Fruit fly (Drosophila melanogaster): ENCODE data around the gene wntD.

DNA sequence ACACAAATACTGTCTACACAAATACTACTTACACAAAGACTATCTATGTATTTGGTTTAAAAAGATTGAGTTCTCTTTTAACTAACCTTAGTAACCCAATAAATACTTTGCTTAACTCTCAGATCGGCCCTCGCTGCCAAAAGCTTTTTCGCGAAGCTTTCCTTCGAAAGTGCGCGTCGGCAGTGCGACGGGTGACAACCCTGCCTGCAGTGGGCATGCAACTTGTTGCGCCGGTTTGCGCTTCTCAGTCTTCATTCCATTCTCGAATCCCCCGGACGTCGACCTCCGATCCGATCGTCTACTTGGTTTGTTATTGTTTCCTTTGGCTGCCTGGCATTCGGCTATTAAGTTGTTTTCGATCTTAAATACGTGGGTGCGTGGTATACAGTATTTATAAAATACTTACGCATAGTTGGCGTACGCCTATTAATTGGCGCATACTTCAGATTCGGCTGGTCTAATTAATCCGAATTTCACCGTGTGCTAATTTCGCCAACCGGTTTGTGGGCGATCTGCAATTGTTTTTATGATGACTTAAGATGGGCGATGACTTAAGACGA is 32.8 kb downstream of the wntD start, which contains the start of gene CG11686:
- no peak for TF ChIP-seq usp (GFP tag; optimal IDR thresholded peaks at IDR 0.05)
- no peak for TF ChIP-seq pan (optimal IDR thresholded peaks at IDR 0.05)
- TF ChIP-seq Dll (optimal IDR thresholded peaks at IDR 0.05): no peak
- no peak for TF ChIP-seq psq (optimal IDR thresholded peaks at IDR 0.05)
- no peak for TF ChIP-seq CG8478 (optimal IDR thresholded peaks at IDR 0.05)
- no peak for TF ChIP-seq EcR (GFP tag; optimal IDR thresholded peaks at IDR 0.05)
